Worm (Caenorhabditis elegans) whole organism, L2 larva: ENCODE data around the gene cyp-33E3.
A peak's percentile ranks its signal among the peaks of the same experiment; 100 is the strongest.

ENCODE experiments used
- C34F6.9 ChIP-seq: fragments of 150-350 bp; optimal IDR thresholded peaks from 2 replicates; lab custom pipeline; 2014; ENCODE audit warnings: missing biosample characterization, missing genetic modification characterization
- F13H6.1 ChIP-seq: sonication (generic microtip); optimal IDR thresholded peaks from 2 replicates; lab custom pipeline; 2016; ENCODE audit warnings: missing genetic modification characterization, missing compliant biosample characterization
- R02D3.7 ChIP-seq: fragments of 150-350 bp; optimal IDR thresholded peaks from 2 replicates; lab custom pipeline; 2014; ENCODE audit warnings: missing biosample characterization, missing genetic modification characterization
- Y55F3AM.14 ChIP-seq: fragments of 200-800 bp; sonication (Bioruptor generic); optimal IDR thresholded peaks from 2 replicates; lab custom pipeline; 2018; ENCODE audit warnings: mild to moderate bottlenecking, missing genetic modification characterization, missing compliant biosample characterization
- ZK546.5 ChIP-seq: sonication (generic microtip); optimal IDR thresholded peaks from 2 replicates; lab custom pipeline; 2017; ENCODE audit warnings: missing biosample characterization, missing genetic modification characterization
- alr-1 ChIP-seq: fragments of 150-350 bp; optimal IDR thresholded peaks from 2 replicates; lab custom pipeline; 2014; ENCODE audit warnings: missing biosample characterization, missing genetic modification characterization
- aly-2 ChIP-seq: fragments of 150-350 bp; optimal IDR thresholded peaks from 2 replicates; lab custom pipeline; 2014; ENCODE audit warnings: missing biosample characterization, missing genetic modification characterization
- ama-1 ChIP-seq: fragments of 150-350 bp; optimal IDR thresholded peaks from 2 replicates; lab custom pipeline; 2018; ENCODE audit warnings: inconsistent platforms
- blmp-1 ChIP-seq: sonication (generic microtip); optimal IDR thresholded peaks from 2 replicates; lab custom pipeline; 2017; ENCODE audit warnings: missing genetic modification characterization, mild to moderate bottlenecking, missing compliant biosample characterization, antibody characterized with exemption, moderate library complexity; ENCODE audit not compliant: insufficient read depth
- ceh-16 ChIP-seq: fragments of 150-350 bp; optimal IDR thresholded peaks from 2 replicates; lab custom pipeline; 2014; ENCODE audit warnings: missing biosample characterization, missing genetic modification characterization
- ceh-82 ChIP-seq: fragments of 150-350 bp; optimal IDR thresholded peaks from 2 replicates; lab custom pipeline; 2014; ENCODE audit warnings: missing biosample characterization, missing genetic modification characterization
- crh-2 ChIP-seq: sonication (generic microtip); optimal IDR thresholded peaks from 2 replicates; lab custom pipeline; 2017; ENCODE audit warnings: missing biosample characterization, missing genetic modification characterization
- dmd-4 ChIP-seq: sonication (generic microtip); optimal IDR thresholded peaks from 2 replicates; lab custom pipeline; 2017; ENCODE audit warnings: missing biosample characterization, missing genetic modification characterization
- egl-27 ChIP-seq: sonication (generic microtip); optimal IDR thresholded peaks from 3 replicates; lab custom pipeline; 2017; ENCODE audit warnings: missing biosample characterization, missing genetic modification reagents, missing genetic modification characterization
- elt-1 ChIP-seq: fragments of 150-350 bp; optimal IDR thresholded peaks from 2 replicates; lab custom pipeline; 2014; ENCODE audit warnings: missing biosample characterization, missing genetic modification characterization
- elt-3 ChIP-seq: sonication (generic microtip); optimal IDR thresholded peaks from 2 replicates; lab custom pipeline; 2017; ENCODE audit warnings: missing biosample characterization, missing genetic modification characterization
- fos-1 ChIP-seq: fragments of 150-350 bp; optimal IDR thresholded peaks from 2 replicates; lab custom pipeline; 2014; ENCODE audit warnings: missing biosample characterization, missing genetic modification characterization
- gmeb-1 ChIP-seq: fragments of 150-350 bp; optimal IDR thresholded peaks from 2 replicates; lab custom pipeline; 2014; ENCODE audit warnings: missing biosample characterization, missing genetic modification characterization
- lin-11 ChIP-seq: fragments of 150-350 bp; sonication (generic microtip); optimal IDR thresholded peaks from 2 replicates; lab custom pipeline; 2014; ENCODE audit warnings: missing biosample characterization, missing genetic modification characterization, inconsistent platforms, mixed read lengths
- lin-13 ChIP-seq: fragments of 150-350 bp; optimal IDR thresholded peaks from 2 replicates; lab custom pipeline; 2014; ENCODE audit warnings: missing biosample characterization, missing genetic modification reagents, missing genetic modification characterization
- lin-39 ChIP-seq: fragments of 150-350 bp; optimal IDR thresholded peaks from 2 replicates; lab custom pipeline; 2014; ENCODE audit warnings: missing biosample characterization, missing genetic modification reagents, missing genetic modification characterization
- lsy-2 ChIP-seq, 2 experiments: fragments of 150-350 bp in 1 of 2; sonication (generic microtip) in 1 of 2; optimal IDR thresholded peaks; 2 replicates each; lab custom pipeline; 2014 to 2017; ENCODE audit warnings: missing biosample characterization in 2 of 2, missing genetic modification characterization in 2 of 2
- mab-5 ChIP-seq: fragments of 150-350 bp; optimal IDR thresholded peaks from 2 replicates; lab custom pipeline; 2014; ENCODE audit warnings: missing biosample characterization, missing genetic modification characterization
- mbf-1 ChIP-seq: sonication (generic microtip); optimal IDR thresholded peaks from 2 replicates; lab custom pipeline; 2017; ENCODE audit warnings: missing biosample characterization, missing genetic modification characterization
- mdl-1 ChIP-seq, 2 experiments: fragments of 150-350 bp in 1 of 2; sonication (generic microtip) in 1 of 2; optimal IDR thresholded peaks; 2 replicates each; lab custom pipeline; 2017; ENCODE audit warnings: missing biosample characterization in 2 of 2, missing genetic modification characterization in 2 of 2
- nhr-10 ChIP-seq: sonication (generic microtip); optimal IDR thresholded peaks from 2 replicates; lab custom pipeline; 2017; ENCODE audit warnings: missing biosample characterization, missing genetic modification characterization
- nhr-11 ChIP-seq: fragments of 150-350 bp; optimal IDR thresholded peaks from 2 replicates; lab custom pipeline; 2014; ENCODE audit warnings: missing biosample characterization, missing genetic modification characterization
- nhr-12 ChIP-seq: fragments of 150-350 bp; optimal IDR thresholded peaks from 2 replicates; lab custom pipeline; 2014; ENCODE audit warnings: missing biosample characterization, missing genetic modification characterization
- nhr-129 ChIP-seq: fragments of 150-350 bp; optimal IDR thresholded peaks from 2 replicates; lab custom pipeline; 2014; ENCODE audit warnings: missing biosample characterization, missing genetic modification characterization
- nhr-21 ChIP-seq: fragments of 150-350 bp; optimal IDR thresholded peaks from 2 replicates; lab custom pipeline; 2014; ENCODE audit warnings: missing biosample characterization, missing genetic modification characterization
- nhr-23 ChIP-seq: fragments of 150-350 bp; optimal IDR thresholded peaks from 2 replicates; lab custom pipeline; 2014; ENCODE audit warnings: missing biosample characterization, missing genetic modification reagents, missing genetic modification characterization
- nhr-237 ChIP-seq: fragments of 150-350 bp; optimal IDR thresholded peaks from 2 replicates; lab custom pipeline; 2014; ENCODE audit warnings: missing biosample characterization, missing genetic modification characterization
- nhr-25 ChIP-seq: fragments of 150-350 bp; sonication (generic microtip); optimal IDR thresholded peaks from 3 replicates; lab custom pipeline; 2014; ENCODE audit warnings: missing biosample characterization, missing genetic modification characterization
- nhr-6 ChIP-seq: fragments of 150-350 bp; optimal IDR thresholded peaks from 2 replicates; lab custom pipeline; 2014; ENCODE audit warnings: missing biosample characterization, missing genetic modification characterization
- nhr-77 ChIP-seq: fragments of 150-350 bp; optimal IDR thresholded peaks from 2 replicates; lab custom pipeline; 2014; ENCODE audit warnings: missing biosample characterization, missing genetic modification characterization
- peb-1 ChIP-seq: fragments of 150-350 bp; optimal IDR thresholded peaks from 2 replicates; lab custom pipeline; 2014; ENCODE audit warnings: missing biosample characterization, missing genetic modification characterization
- sem-4 ChIP-seq: fragments of 150-350 bp; optimal IDR thresholded peaks from 2 replicates; lab custom pipeline; 2014; ENCODE audit warnings: missing biosample characterization, missing genetic modification reagents, missing genetic modification characterization
- skn-1 ChIP-seq: sonication (generic microtip); optimal IDR thresholded peaks from 2 replicates; lab custom pipeline; 2017; ENCODE audit warnings: missing biosample characterization, missing genetic modification characterization
- sma-3 ChIP-seq: sonication (generic microtip); optimal IDR thresholded peaks from 2 replicates; lab custom pipeline; 2016; ENCODE audit warnings: missing genetic modification reagents, missing genetic modification characterization, missing compliant biosample characterization
- sma-9 ChIP-seq, 2 experiments: fragments of 150-350 bp in 1 of 2; sonication (generic microtip) in 1 of 2; optimal IDR thresholded peaks; 2 replicates each; lab custom pipeline; 2014 to 2016; ENCODE audit warnings: missing genetic modification characterization in 2 of 2, mild to moderate bottlenecking in 1 of 2, missing biosample characterization in 1 of 2, missing compliant biosample characterization in 1 of 2, missing genetic modification reagents in 1 of 2, moderate library complexity in 1 of 2
- snpc-4 ChIP-seq: fragments of 150-350 bp; optimal IDR thresholded peaks from 2 replicates; lab custom pipeline; 2014; ENCODE audit warnings: missing biosample characterization, missing genetic modification characterization
- unc-39 ChIP-seq: fragments of 150-350 bp; optimal IDR thresholded peaks from 2 replicates; lab custom pipeline; 2014; ENCODE audit warnings: missing biosample characterization, missing genetic modification characterization
- unc-55 ChIP-seq: fragments of 150-350 bp; sonication (generic microtip); optimal IDR thresholded peaks from 3 replicates; lab custom pipeline; 2014; ENCODE audit warnings: missing biosample characterization, missing genetic modification reagents, missing genetic modification characterization
- unc-62 ChIP-seq: fragments of 150-350 bp; optimal IDR thresholded peaks from 2 replicates; lab custom pipeline; 2014; ENCODE audit warnings: missing biosample characterization, missing genetic modification reagents, missing genetic modification characterization
- zag-1 ChIP-seq: fragments of 150-350 bp; optimal IDR thresholded peaks from 2 replicates; lab custom pipeline; 2014; ENCODE audit warnings: missing biosample characterization, missing genetic modification characterization
- ztf-1 ChIP-seq: fragments of 200-800 bp; sonication (Bioruptor generic); conservative IDR thresholded peaks from 2 replicates; pipeline ENCODE4 v1.3.6; 2022; ENCODE audit warnings: missing genetic modification characterization, missing compliant biosample characterization
- ztf-11 ChIP-seq: sonication (generic microtip); optimal IDR thresholded peaks from 2 replicates; lab custom pipeline; 2017; ENCODE audit warnings: missing biosample characterization, missing genetic modification characterization
- ztf-4 ChIP-seq: fragments of 150-350 bp; optimal IDR thresholded peaks from 2 replicates; lab custom pipeline; 2014; ENCODE audit warnings: missing biosample characterization, missing genetic modification characterization

cyp-33E3 gene

ce11 chrIV:8585076-8586033 lies 29.4 kb upstream of the cyp-33E3 start, which contains the start of gene catp-7:
Gene catp-7, plus strand, starts transcription at chrIV:8585983.
- peak; percentile 6 for TF ChIP-seq F13H6.1 (tag; lab: Kevin White, UChicago)
- TF ChIP-seq alr-1 (tag; lab: Kevin White, UChicago), result no peak
- peak; percentile 77 for TF ChIP-seq crh-2
- no peak for TF ChIP-seq unc-39 (tag; lab: Kevin White, UChicago)
- peak; percentile 56 for TF ChIP-seq fos-1 (tag; lab: Kevin White, UChicago)
- peak; percentile 25 for TF ChIP-seq sma-3
- TF ChIP-seq gmeb-1, result peak; percentile 43
- TF ChIP-seq nhr-129, result peak; percentile 23
- TF ChIP-seq, all 48 proteins: peak for 6

- TF ChIP-seq F13H6.1 (tag; lab: Kevin White, UChicago) (peak; percentile 95), nhr-23 (tag; lab: Kevin White, UChicago) (no peak), lsy-2 (tag; optimal IDR thresholded peaks at IDR 0.05; lab: Kevin White, UChicago) (peak; percentile 20 to 71), aly-2 (tag; lab: Kevin White, UChicago) (no peak), sem-4 (tag; lab: Kevin White, UChicago) (peak; percentile 66), nhr-6 (tag; lab: Kevin White, UChicago) (peak; percentile 43), nhr-21 (tag; lab: Kevin White, UChicago) (peak; percentile 5), lin-39 (tag; lab: Kevin White, UChicago) (no peak), ceh-16 (tag; lab: Kevin White, UChicago) (no peak), ztf-4 (tag; lab: Kevin White, UChicago) (peak; percentile 35), ZK546.5 (tag; lab: Kevin White, UChicago) (no peak), nhr-12 (tag; lab: Kevin White, UChicago) (no peak), peb-1 (tag; lab: Kevin White, UChicago) (no peak), elt-1 (tag; lab: Kevin White, UChicago) (no peak), lin-11 (no peak), gmeb-1 (no peak), nhr-25 (tag; lab: Kevin White, UChicago) (no peak), Y55F3AM.14 (peak; percentile 19), skn-1 (no peak), egl-27 (peak; percentile 58), unc-55 (GFP tag; lab: Kevin White, UChicago) (peak; percentile 25), nhr-129 (peak; percentile 76), nhr-77 (tag; lab: Kevin White, UChicago) (no peak), elt-3 (tag; lab: Kevin White, UChicago) (no peak), crh-2 (no peak), ztf-11 (tag; lab: Kevin White, UChicago) (no peak), unc-39 (tag; lab: Kevin White, UChicago) (no peak), sma-3 (no peak), snpc-4 (tag; lab: Kevin White, UChicago) (no peak), zag-1 (tag; lab: Kevin White, UChicago) (peak; percentile 70), alr-1 (tag; lab: Kevin White, UChicago) (no peak), blmp-1 (no peak), mab-5 (tag; lab: Kevin White, UChicago) (no peak), nhr-10 (tag; lab: Kevin White, UChicago) (no peak), C34F6.9 (tag; lab: Kevin White, UChicago) (peak; percentile 39), nhr-11 (tag; lab: Kevin White, UChicago) (no peak), ama-1 (lab: Kevin White, UChicago) (no peak), sma-9 (GFP tag; optimal IDR thresholded peaks at IDR 0.05; lab: Kevin White, UChicago) (peak; percentile 94), sma-9 (tag; optimal IDR thresholded peaks at IDR 0.05; lab: Kevin White, UChicago) (no peak), ceh-82 (tag; lab: Kevin White, UChicago) (peak; percentile 1), fos-1 (tag; lab: Kevin White, UChicago) (peak; percentile 55), dmd-4 (no peak), mbf-1 (tag; lab: Kevin White, UChicago) (no peak), nhr-237 (no peak), unc-62 (GFP tag; lab: Kevin White, UChicago) (peak; percentile 77), R02D3.7 (no peak), lin-13 (GFP tag; lab: Kevin White, UChicago) (peak; percentile 22), ztf-1 (GFP tag; lab: Robert Waterston, UW) (no peak), mdl-1 (tag; optimal IDR thresholded peaks at IDR 0.05; lab: Kevin White, UChicago) (peak; percentile 19 to 40)
Measured at ce11 chrIV:8587057-8587456, 27.7 kb upstream of the cyp-33E3 start.
